Worm (Caenorhabditis elegans): ENCODE measurements around the gene srx-102.

ce11 chrII:3721016-3721415 is 26.5 kb upstream of the srx-102 start, which contains the start of gene C46E10.3:
- TF ChIP-seq madf-3 (GFP tag; IDR thresholded peaks at IDR 0.05) = no peak
- TF ChIP-seq Y79H2A.3 (GFP tag; conservative IDR thresholded peaks at IDR 0.05) = no peak
- no peak for TF ChIP-seq nhr-27 (tag; optimal IDR thresholded peaks at IDR 0.05)
- TF ChIP-seq ama-1 (optimal IDR thresholded peaks at IDR 0.05) = no peak
- no peak for TF ChIP-seq ama-1 (GFP tag; optimal IDR thresholded peaks at IDR 0.05)
- no peak for TF ChIP-seq mes-4 (tag; optimal IDR thresholded peaks at IDR 0.05)
- TF ChIP-seq lin-40 (tag; optimal IDR thresholded peaks at IDR 0.05) = no peak
- no peak for TF ChIP-seq T26A5.8 (tag; optimal IDR thresholded peaks at IDR 0.05)
- TF ChIP-seq snpc-4 (GFP tag; optimal IDR thresholded peaks at IDR 0.05) = no peak
- TF ChIP-seq snpc-4 (tag; optimal IDR thresholded peaks at IDR 0.05) = no peak
- no peak for TF ChIP-seq ceh-79 (tag; optimal IDR thresholded peaks at IDR 0.05)
- TF ChIP-seq atf-7 (tag; optimal IDR thresholded peaks at IDR 0.05) = no peak
- TF ChIP-seq K11D2.4 (GFP tag; IDR thresholded peaks at IDR 0.05) = no peak
- TF ChIP-seq egrh-3 (GFP tag; IDR thresholded peaks at IDR 0.05) = no peak

All from whole organism, young adult.